Fruit fly (Drosophila melanogaster): Measurements from ENCODE around the gene nonA-l.

Gene nonA-l

dm6 chr3R:16640005-16640408, at the start of gene nonA-l (continued):
- peak; percentile 85 for TF ChIP-seq onecut (GFP tag; IDR thresholded peaks at IDR 0.05)
- TF ChIP-seq MESR4 (GFP tag; optimal IDR thresholded peaks at IDR 0.05) = peak; percentile 75
- TF ChIP-seq exex (tag; optimal IDR thresholded peaks at IDR 0.05) = no peak
- no peak for TF ChIP-seq CG2120 (GFP tag; optimal IDR thresholded peaks at IDR 0.05)
- peak; percentile 87 for TF ChIP-seq HLH4C (GFP tag; IDR thresholded peaks at IDR 0.05; ENCODE audit: partially characterized antibody)
- peak; percentile 62 for TF ChIP-seq CG4617 (GFP tag; optimal IDR thresholded peaks at IDR 0.05; ENCODE audit: borderline replicate concordance)
- no peak for TF ChIP-seq Hr3 (GFP tag; optimal IDR thresholded peaks at IDR 0.05)
- TF ChIP-seq chif (GFP tag; optimal IDR thresholded peaks at IDR 0.05) = no peak
- no peak for TF ChIP-seq Dip3 (GFP tag; optimal IDR thresholded peaks at IDR 0.05)
- no peak for TF ChIP-seq ci (GFP tag; IDR thresholded peaks at IDR 0.05)
- peak; percentile 90 for TF ChIP-seq bbx (GFP tag; IDR thresholded peaks at IDR 0.05; ENCODE audit: partially characterized antibody)
- TF ChIP-seq tgo (GFP tag; IDR thresholded peaks at IDR 0.05) = no peak
- peak; percentile 70 for TF ChIP-seq pzg (GFP tag; optimal IDR thresholded peaks at IDR 0.05)
- no peak for TF ChIP-seq D (optimal IDR thresholded peaks at IDR 0.05)
- TF ChIP-seq D (GFP tag; optimal IDR thresholded peaks at IDR 0.05) = no peak
- TF ChIP-seq CG12659 (GFP tag; optimal IDR thresholded peaks at IDR 0.05) = peak; percentile 56
- TF ChIP-seq CG11456 (GFP tag; IDR thresholded peaks at IDR 0.05) = no peak
- peak; percentile 28 for TF ChIP-seq phol (tag; optimal IDR thresholded peaks at IDR 0.05)
- TF ChIP-seq gfzf (GFP tag; optimal IDR thresholded peaks at IDR 0.05) = peak; percentile 88
- TF ChIP-seq CTCF (GFP tag; optimal IDR thresholded peaks at IDR 0.05) = peak; percentile 51
- no peak for TF ChIP-seq CG8388 (GFP tag; optimal IDR thresholded peaks at IDR 0.05)
- no peak for TF ChIP-seq CG31365 (tag; optimal IDR thresholded peaks at IDR 0.05)
- TF ChIP-seq Bdp1 (GFP tag; optimal IDR thresholded peaks at IDR 0.05) = no peak
- peak; percentile 73 for TF ChIP-seq ato (GFP tag; IDR thresholded peaks at IDR 0.05; ENCODE audit: partially characterized antibody)
- no peak for TF ChIP-seq zen (tag; optimal IDR thresholded peaks at IDR 0.05)
- TF ChIP-seq CG7839 (tag; optimal IDR thresholded peaks at IDR 0.05) = no peak
- peak; percentile 20 for TF ChIP-seq CG17829 (tag; optimal IDR thresholded peaks at IDR 0.05)
- peak; percentile 25; the same call in 1 of the 3 replicates for TF ChIP-seq row (GFP tag; IDR thresholded peaks at IDR 0.05)
- no peak for TF ChIP-seq Neu2 (GFP tag; optimal IDR thresholded peaks at IDR 0.05; ENCODE audit: borderline replicate concordance)
- peak in 1 of 3 experiments; percentile 63 for TF ChIP-seq Stat92E (GFP tag; optimal IDR thresholded peaks at IDR 0.05)
- TF ChIP-seq Bgb (GFP tag; IDR thresholded peaks at IDR 0.05; ENCODE audit: partially characterized antibody) = peak; percentile 87
- TF ChIP-seq CG12391 (tag; optimal IDR thresholded peaks at IDR 0.05) = peak; percentile 18
- TF ChIP-seq CG15601 (tag; optimal IDR thresholded peaks at IDR 0.05) = peak; percentile 49
- no peak for TF ChIP-seq CG31388 (GFP tag; optimal IDR thresholded peaks at IDR 0.05)
- TF ChIP-seq Myb (GFP tag; optimal IDR thresholded peaks at IDR 0.05) = peak; percentile 65
- TF ChIP-seq ara (GFP tag; IDR thresholded peaks at IDR 0.05) = no peak
- peak; percentile 83 for TF ChIP-seq CG14860 (GFP tag; IDR thresholded peaks at IDR 0.05; ENCODE audit: partially characterized antibody)
- no peak for TF ChIP-seq sima (GFP tag; optimal IDR thresholded peaks at IDR 0.05)
- peak; percentile 94 for TF ChIP-seq CG2116 (GFP tag; optimal IDR thresholded peaks at IDR 0.05)
- TF ChIP-seq Sox100B (GFP tag; optimal IDR thresholded peaks at IDR 0.05) = no peak
- peak; percentile 71 for TF ChIP-seq hb (GFP tag; IDR thresholded peaks at IDR 0.05; ENCODE audit: partially characterized antibody)
- no peak for TF ChIP-seq stc (GFP tag; IDR thresholded peaks at IDR 0.05)
- no peak for TF ChIP-seq grau (tag; optimal IDR thresholded peaks at IDR 0.05)
- no peak for TF ChIP-seq CG11398 (GFP tag; optimal IDR thresholded peaks at IDR 0.05)
- peak; percentile 36 for TF ChIP-seq Elba2 (GFP tag; optimal IDR thresholded peaks at IDR 0.05)
- TF ChIP-seq Dek (tag; optimal IDR thresholded peaks at IDR 0.05) = no peak
- TF ChIP-seq abd-A (tag; optimal IDR thresholded peaks at IDR 0.05) = no peak
- TF ChIP-seq shn (GFP tag; optimal IDR thresholded peaks at IDR 0.05) = no peak
- TF ChIP-seq CG11723 (GFP tag; optimal IDR thresholded peaks at IDR 0.05) = no peak
- peak; percentile 61 for TF ChIP-seq CG2129 (GFP tag; IDR thresholded peaks at IDR 0.05; ENCODE audit: partially characterized antibody)
- TF ChIP-seq Adf1 (GFP tag; IDR thresholded peaks at IDR 0.05) = no peak

Measured in whole organism, embryonic.